Fruit fly (Drosophila melanogaster): ENCODE measurements around the gene CG4325.

CG4325 gene

dm6 chrX:2069787-2070707 is 26.4 kb upstream of the CG4325 start:
- peak; percentile 22 for TF ChIP-seq CG17801 (GFP tag; optimal IDR thresholded peaks at IDR 0.05; ENCODE audit: partially characterized antibody)

dm6 chrX:2068292-2068691 is 24.7 kb upstream of the CG4325 start, which contains the start of gene CG4194:
Gene CG4194, plus strand, starts transcription at chrX:2068592.
- no peak for TF ChIP-seq CG17801 (GFP tag; optimal IDR thresholded peaks at IDR 0.05; ENCODE audit: partially characterized antibody)

dm6 chrX:2066259-2066658 is 22.6 kb upstream of the CG4325 start, which contains the start of gene CG14054:
Gene CG14054, minus strand, starts transcription at chrX:2066359.
- TF ChIP-seq CG17801 (GFP tag; optimal IDR thresholded peaks at IDR 0.05; ENCODE audit: partially characterized antibody): no peak

dm6 chrX:2065073-2065472 is 21.5 kb upstream of the CG4325 start, which contains the start of gene CG4281:
Gene CG4281, minus strand, starts transcription at chrX:2065142.
- TF ChIP-seq CG17801 (GFP tag; optimal IDR thresholded peaks at IDR 0.05; ENCODE audit: partially characterized antibody): peak; percentile 59

dm6 chrX:2061849-2062248 is 18.2 kb upstream of the CG4325 start, which contains the start of gene Sik2:
Gene Sik2, minus strand, starts transcription at chrX:2061915.
- TF ChIP-seq CG17801 (GFP tag; optimal IDR thresholded peaks at IDR 0.05; ENCODE audit: partially characterized antibody): no peak

dm6 chrX:2061119-2061518 is 17.5 kb upstream of the CG4325 start:
- no peak for TF ChIP-seq CG17801 (GFP tag; optimal IDR thresholded peaks at IDR 0.05; ENCODE audit: partially characterized antibody)

- TF ChIP-seq CG17801 (GFP tag; optimal IDR thresholded peaks at IDR 0.05; ENCODE audit: partially characterized antibody): peak; percentile 98
Measured at dm6 chrX:2050070-2050899, 6.7 kb upstream of the CG4325 start, which contains the start of gene moody. Gene moody, minus strand, starts transcription at chrX:2050120.

dm6 chrX:2048778-2049686 is 5.4 kb upstream of the CG4325 start:
- TF ChIP-seq CG17801 (GFP tag; optimal IDR thresholded peaks at IDR 0.05; ENCODE audit: partially characterized antibody): no peak

- peak; percentile 5 for TF ChIP-seq CG17801 (GFP tag; optimal IDR thresholded peaks at IDR 0.05; ENCODE audit: partially characterized antibody)
Measured at dm6 chrX:2041981-2042847, 1.4 kb downstream of the CG4325 start, which contains the start of the genes Actn and usp. Gene Actn, minus strand, starts transcription at chrX:2042311. Gene usp, minus strand, starts transcription at chrX:2042311.

dm6 chrX:2041312-2041918 is 2.2 kb downstream of the CG4325 start, which contains the start of gene CG4313:
Gene CG4313, plus strand, starts transcription at chrX:2041868.
- TF ChIP-seq CG17801 (GFP tag; optimal IDR thresholded peaks at IDR 0.05; ENCODE audit: partially characterized antibody): peak; percentile 70

- no peak for TF ChIP-seq CG17801 (GFP tag; optimal IDR thresholded peaks at IDR 0.05; ENCODE audit: partially characterized antibody)
Measured at dm6 chrX:2037605-2038004, 6.0 kb downstream of the CG4325 start.

dm6 chrX:2036800-2037488 is 6.7 kb downstream of the CG4325 start:
- TF ChIP-seq CG17801 (GFP tag; optimal IDR thresholded peaks at IDR 0.05; ENCODE audit: partially characterized antibody): no peak

Data from ovary, adult (tissue).